Fruit fly (Drosophila melanogaster) whole organism, embryonic: ENCODE measurements around the gene Or74a.

Experiments used
- Aef1 ChIP-seq: fragments of 200-800 bp; sonication (Bioruptor generic); IDR thresholded peaks from 3 replicates; pipeline ENCODE4 v1.3.6; 2022; ENCODE audit warnings: missing biosample characterization, missing genetic modification characterization
- Blimp-1 ChIP-seq: fragments of 200-800 bp; sonication (Bioruptor generic); optimal IDR thresholded peaks from 3 replicates; lab custom pipeline; 2018; ENCODE audit warnings: missing biosample characterization, missing genetic modification characterization, mild to moderate bottlenecking, moderate library complexity, missing genetic modification reagents
- CG10147 ChIP-seq: fragments of 200-800 bp; sonication (Bioruptor generic); optimal IDR thresholded peaks from 2 replicates; lab custom pipeline; 2019; ENCODE audit warnings: missing biosample characterization, mild to moderate bottlenecking, missing genetic modification characterization, moderate library complexity
- CG10654 ChIP-seq: fragments of 200-800 bp; sonication (Bioruptor generic); optimal IDR thresholded peaks from 2 replicates; lab custom pipeline; 2016; ENCODE audit warnings: missing biosample characterization, missing genetic modification characterization
- CG12299 ChIP-seq: fragments of 200-800 bp; sonication (Bioruptor generic); optimal IDR thresholded peaks from 2 replicates; lab custom pipeline; 2018; ENCODE audit warnings: missing biosample characterization, mild to moderate bottlenecking, missing genetic modification characterization
- CG13894 ChIP-seq: fragments of 200-800 bp; sonication (Bioruptor generic); optimal IDR thresholded peaks from 3 replicates; lab custom pipeline; 2018; ENCODE audit warnings: missing biosample characterization, mild to moderate bottlenecking, missing genetic modification characterization, moderate library complexity
- CG15269 ChIP-seq: fragments of 200-800 bp; sonication (Bioruptor generic); optimal IDR thresholded peaks from 2 replicates; lab custom pipeline; 2018; ENCODE audit warnings: missing biosample characterization, mild to moderate bottlenecking, missing genetic modification characterization, moderate library complexity
- CG15479 ChIP-seq: fragments of 200-800 bp; sonication (Bioruptor generic); optimal IDR thresholded peaks from 3 replicates; lab custom pipeline; 2019; ENCODE audit warnings: missing biosample characterization, mild to moderate bottlenecking, missing genetic modification characterization, moderate library complexity
- CG1647 ChIP-seq: fragments of 200-800 bp; sonication (Bioruptor generic); optimal IDR thresholded peaks from 3 replicates; lab custom pipeline; 2016; ENCODE audit warnings: missing biosample characterization, missing genetic modification characterization
- CG17186 ChIP-seq: fragments of 200-800 bp; sonication (Bioruptor generic); optimal IDR thresholded peaks from 3 replicates; lab custom pipeline; 2017; ENCODE audit warnings: missing biosample characterization, missing genetic modification reagents, missing genetic modification characterization
- CG17829 ChIP-seq: fragments of 200-800 bp; optimal IDR thresholded peaks from 2 replicates; lab custom pipeline; 2019; ENCODE audit warnings: missing biosample characterization, mild to moderate bottlenecking, missing genetic modification characterization, moderate library complexity
- CG2712 ChIP-seq: fragments of 200-800 bp; optimal IDR thresholded peaks from 3 replicates; lab custom pipeline; 2019; ENCODE audit warnings: missing biosample characterization, mild to moderate bottlenecking, missing genetic modification characterization, moderate library complexity
- CG32767 ChIP-seq: fragments of 200-800 bp; sonication (Bioruptor generic); IDR thresholded peaks from 2 replicates; pipeline ENCODE4 v1.3.6; 2022; ENCODE audit warnings: missing biosample characterization, missing genetic modification characterization
- CG32772 ChIP-seq: fragments of 200-800 bp; sonication (Bioruptor generic); IDR thresholded peaks from 2 replicates; pipeline ENCODE4 v1.3.6; 2022; ENCODE audit warnings: missing biosample characterization, missing genetic modification characterization
- CG3726 ChIP-seq: fragments of 200-800 bp; sonication (Bioruptor generic); IDR thresholded peaks from 3 replicates; pipeline ENCODE4, ENCODE4 v1.3.6; 2022; ENCODE audit warnings: missing biosample characterization, missing genetic modification characterization
- CG42726 ChIP-seq: fragments of 200-800 bp; sonication (Bioruptor generic); IDR thresholded peaks from 2 replicates; pipeline ENCODE4 v1.3.6; 2022; ENCODE audit warnings: missing biosample characterization, missing genetic modification characterization; ENCODE audit not compliant: partially characterized antibody
- CG7745 ChIP-seq: fragments of 200-800 bp; sonication (Bioruptor generic); optimal IDR thresholded peaks from 2 replicates; lab custom pipeline; 2018; ENCODE audit warnings: missing biosample characterization, mild to moderate bottlenecking, missing genetic modification characterization, moderate library complexity
- CG8388 ChIP-seq: fragments of 200-800 bp; sonication (Bioruptor generic); optimal IDR thresholded peaks from 2 replicates; lab custom pipeline; 2019; ENCODE audit warnings: missing biosample characterization, mild to moderate bottlenecking, missing genetic modification characterization, moderate library complexity
- CG9797 ChIP-seq: fragments of 200-800 bp; sonication (Bioruptor generic); optimal IDR thresholded peaks from 3 replicates; lab custom pipeline; 2018; ENCODE audit warnings: missing biosample characterization, mild to moderate bottlenecking, missing genetic modification characterization
- Doc2 ChIP-seq: fragments of 200-800 bp; sonication (Bioruptor generic); IDR thresholded peaks from 2 replicates; pipeline ENCODE4 v1.3.6; 2022; ENCODE audit warnings: missing biosample characterization, missing genetic modification characterization
- HLH54F ChIP-seq: fragments of 200-800 bp; sonication (Bioruptor generic); optimal IDR thresholded peaks from 3 replicates; lab custom pipeline; 2016; ENCODE audit warnings: missing biosample characterization, missing genetic modification characterization
- Hey ChIP-seq: fragments of 200-800 bp; sonication (Bioruptor generic); optimal IDR thresholded peaks from 3 replicates; lab custom pipeline; 2018; ENCODE audit warnings: missing biosample characterization, mild to moderate bottlenecking, missing genetic modification characterization
- Hr39 ChIP-seq: fragments of >200 bp; optimal IDR thresholded peaks from 2 replicates; lab custom pipeline; 2017
- Hr78 ChIP-seq, 2 experiments: fragments of 200-800 bp in 1 of 2; fragments of >200 bp in 1 of 2; sonication (Bioruptor generic) in 1 of 2; optimal IDR thresholded peaks; 2 replicates each; lab custom pipeline; 2017 to 2019; ENCODE audit warnings: missing biosample characterization in 2 of 2, missing genetic modification characterization in 2 of 2, mild to moderate bottlenecking in 1 of 2, moderate library complexity in 1 of 2
- Jarid2 ChIP-seq: fragments of 200-800 bp; sonication (Bioruptor generic); optimal IDR thresholded peaks from 3 replicates; lab custom pipeline; 2017; ENCODE audit warnings: mild to moderate bottlenecking, missing biosample characterization, missing genetic modification reagents, missing genetic modification characterization
- Lim3 ChIP-seq: fragments of 200-800 bp; sonication (Bioruptor generic); IDR thresholded peaks from 2 replicates; pipeline ENCODE4 v1.3.6; 2022; ENCODE audit warnings: missing biosample characterization, missing genetic modification characterization
- MBD-R2 ChIP-seq: fragments of 200-800 bp; sonication (Bioruptor generic); IDR thresholded peaks from 2 replicates; pipeline ENCODE4 v1.3.6; 2022; ENCODE audit warnings: missing biosample characterization, missing genetic modification characterization
- NC2β ChIP-seq: fragments of 200-800 bp; sonication (Bioruptor generic); optimal IDR thresholded peaks from 2 replicates; lab custom pipeline; 2016; ENCODE audit warnings: missing biosample characterization, missing genetic modification characterization
- Pdp1 ChIP-seq, 2 experiments: fragments of 200-800 bp; sonication (Bioruptor generic); optimal IDR thresholded peaks; 3 replicates each; lab custom pipeline; 2016; ENCODE audit warnings: missing biosample characterization in 2 of 2, missing genetic modification characterization in 2 of 2, mild to moderate bottlenecking in 1 of 2, moderate library complexity in 1 of 2
- Sox100B ChIP-seq: fragments of 200-800 bp; sonication (Bioruptor generic); optimal IDR thresholded peaks from 3 replicates; lab custom pipeline; 2018; ENCODE audit warnings: missing biosample characterization, mild to moderate bottlenecking, missing genetic modification characterization
- al ChIP-seq: fragments of 200-800 bp; sonication (Bioruptor generic); IDR thresholded peaks from 2 replicates; pipeline ENCODE4 v1.3.6; 2022; ENCODE audit warnings: missing biosample characterization, missing genetic modification characterization
- ase ChIP-seq: fragments of 200-800 bp; sonication (Bioruptor generic); IDR thresholded peaks from 3 replicates; pipeline ENCODE4 v1.3.6; 2022; ENCODE audit warnings: missing biosample characterization, missing genetic modification characterization
- btn ChIP-seq: fragments of 200-800 bp; sonication (Bioruptor generic); optimal IDR thresholded peaks from 2 replicates; lab custom pipeline; 2016; ENCODE audit warnings: missing biosample characterization, missing genetic modification characterization
- chinmo ChIP-seq: fragments of 200-800 bp; sonication (Bioruptor generic); IDR thresholded peaks from 4 replicates; pipeline ENCODE4 v1.3.6; 2022; ENCODE audit warnings: missing biosample characterization, missing genetic modification characterization; ENCODE audit not compliant: partially characterized antibody
- crc ChIP-seq: fragments of 200-800 bp; sonication (Bioruptor generic); optimal IDR thresholded peaks from 2 replicates; lab custom pipeline; 2016; ENCODE audit warnings: missing biosample characterization, missing genetic modification characterization
- ewg ChIP-seq: fragments of 200-800 bp; sonication (Bioruptor generic); optimal IDR thresholded peaks from 3 replicates; lab custom pipeline; 2017; ENCODE audit warnings: mild to moderate bottlenecking, missing biosample characterization, missing genetic modification reagents, missing genetic modification characterization
- fd102C ChIP-seq: fragments of 200-800 bp; sonication (Bioruptor generic); optimal IDR thresholded peaks from 2 replicates; lab custom pipeline; 2018; ENCODE audit warnings: missing biosample characterization, mild to moderate bottlenecking, missing genetic modification characterization, moderate library complexity
- ftz-f1 ChIP-seq: fragments of 200-800 bp; sonication (Bioruptor generic); optimal IDR thresholded peaks from 2 replicates; lab custom pipeline; 2016; ENCODE audit warnings: missing biosample characterization, missing genetic modification characterization
- hkb ChIP-seq, 2 experiments: fragments of 200-800 bp in 1 of 2; fragments of >200 bp in 1 of 2; sonication (Bioruptor generic) in 1 of 2; IDR thresholded peaks in 1 of 2; optimal IDR thresholded peaks in 1 of 2; 2 replicates each; pipeline versions ENCODE4 v1.3.6 to Lab custom; 2017 to 2022; ENCODE audit warnings: missing biosample characterization in 1 of 2, missing genetic modification characterization in 1 of 2
- jumu ChIP-seq: fragments of 200-800 bp; sonication (Bioruptor generic); optimal IDR thresholded peaks from 3 replicates; lab custom pipeline; 2016; ENCODE audit warnings: missing biosample characterization, missing genetic modification characterization
- lab ChIP-seq: fragments of 200-800 bp; sonication (Bioruptor generic); optimal IDR thresholded peaks from 3 replicates; lab custom pipeline; 2017; ENCODE audit warnings: missing biosample characterization, missing genetic modification characterization, mild to moderate bottlenecking, moderate library complexity, missing genetic modification reagents
- maf-S ChIP-seq: fragments of 200-800 bp; sonication (Bioruptor generic); optimal IDR thresholded peaks from 2 replicates; lab custom pipeline; 2016; ENCODE audit warnings: missing biosample characterization, missing genetic modification characterization
- mam ChIP-seq: fragments of 200-800 bp; sonication (Bioruptor generic); optimal IDR thresholded peaks from 3 replicates; lab custom pipeline; 2016; ENCODE audit warnings: missing biosample characterization, missing genetic modification characterization
- oc ChIP-seq: fragments of 200-800 bp; sonication (Bioruptor generic); optimal IDR thresholded peaks from 2 replicates; lab custom pipeline; 2018; ENCODE audit warnings: missing biosample characterization, mild to moderate bottlenecking, missing genetic modification characterization, moderate library complexity
- pho ChIP-seq: fragments of 200-800 bp; sonication (Bioruptor generic); optimal IDR thresholded peaks from 2 replicates; lab custom pipeline; 2016; ENCODE audit warnings: missing biosample characterization, missing genetic modification characterization
- so ChIP-seq: fragments of 200-800 bp; sonication (Bioruptor generic); IDR thresholded peaks from 3 replicates; pipeline ENCODE4 v1.3.6; 2022; ENCODE audit warnings: missing biosample characterization, missing genetic modification characterization
- stc ChIP-seq: fragments of 200-800 bp; sonication (Bioruptor generic); IDR thresholded peaks from 2 replicates; pipeline ENCODE4 v1.3.6; 2022; ENCODE audit warnings: missing biosample characterization, missing genetic modification characterization
- toy ChIP-seq: fragments of 200-800 bp; sonication (Bioruptor generic); IDR thresholded peaks from 2 replicates; pipeline ENCODE4 v1.3.6; 2022; ENCODE audit warnings: missing biosample characterization, missing genetic modification characterization
- ttk ChIP-seq: fragments of 200-800 bp; sonication (Bioruptor generic); IDR thresholded peaks from 2 replicates; pipeline ENCODE4 v2.1.2; 2022; ENCODE audit warnings: missing biosample characterization, missing genetic modification characterization
- tx ChIP-seq: fragments of 200-800 bp; sonication (Bioruptor generic); optimal IDR thresholded peaks from 2 replicates; lab custom pipeline; 2016; ENCODE audit warnings: missing biosample characterization, missing genetic modification characterization
- unpg ChIP-seq: fragments of 200-800 bp; sonication (Bioruptor generic); optimal IDR thresholded peaks from 3 replicates; lab custom pipeline; 2018; ENCODE audit warnings: missing biosample characterization, mild to moderate bottlenecking, missing genetic modification characterization, moderate library complexity

Gene Or74a

DNA sequence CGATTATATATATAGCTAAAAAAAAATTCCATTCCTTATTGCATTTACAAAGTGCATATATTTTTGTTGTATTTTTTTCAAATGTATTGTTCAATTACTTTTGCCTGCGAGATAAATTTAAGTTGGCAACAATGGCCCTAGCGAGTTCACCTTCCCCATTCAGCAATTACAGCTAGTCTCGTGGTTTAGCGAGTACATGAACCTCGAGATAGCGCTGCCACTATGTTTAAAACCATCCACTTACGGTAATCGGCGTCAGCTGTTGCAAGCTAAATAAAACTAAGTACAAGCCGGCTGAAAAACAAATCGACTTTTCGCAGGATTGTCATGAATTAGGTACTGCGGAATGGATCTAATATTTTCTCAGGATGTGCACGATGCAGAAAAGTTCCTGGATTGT, 23.8 kb upstream of the Or74a start (continued):
- TF ChIP-seq unpg (GFP tag; lab: Kevin White, UChicago) (no peak), so (GFP tag; lab: Robert Waterston, UW) (no peak), CG15269 (no peak), CG42726 (GFP tag; lab: Robert Waterston, UW) (no peak), fd102C (GFP tag; lab: Kevin White, UChicago) (no peak), MBD-R2 (GFP tag; lab: Robert Waterston, UW) (peak; percentile 95), Blimp-1 (GFP tag; lab: Kevin White, UChicago) (no peak), stc (no peak), ewg (GFP tag; lab: Kevin White, UChicago) (no peak), ase (GFP tag; lab: Robert Waterston, UW) (no peak), CG10147 (GFP tag; lab: Kevin White, UChicago) (no peak), CG1647 (GFP tag; lab: Kevin White, UChicago) (no peak), Hey (tag; lab: Kevin White, UChicago) (no peak), CG9797 (peak; percentile 42), Hr39 (lab: Kevin White, UChicago) (no peak), tx (GFP tag; lab: Kevin White, UChicago) (no peak), CG13894 (no peak), Sox100B (GFP tag; lab: Kevin White, UChicago) (no peak), CG17186 (GFP tag; lab: Kevin White, UChicago) (no peak), CG12299 (tag; lab: Kevin White, UChicago) (no peak), oc (tag; lab: Kevin White, UChicago) (no peak), lab (GFP tag; lab: Kevin White, UChicago) (no peak), ttk (no peak), ftz-f1 (GFP tag; lab: Kevin White, UChicago) (no peak), CG7745 (tag; lab: Kevin White, UChicago) (no peak), CG10654 (GFP tag; lab: Kevin White, UChicago) (no peak), CG32767 (GFP tag; lab: Robert Waterston, UW) (no peak), Pdp1 (GFP tag; optimal IDR thresholded peaks at IDR 0.05; lab: Kevin White, UChicago) (no peak), NC2β (no peak), crc (GFP tag; lab: Kevin White, UChicago) (no peak), CG17829 (tag; lab: Kevin White, UChicago) (peak; percentile 46), Lim3 (GFP tag; lab: Robert Waterston, UW) (no peak), toy (GFP tag; lab: Robert Waterston, UW) (peak; percentile 82), maf-S (GFP tag; lab: Kevin White, UChicago) (no peak), Hr78 (GFP tag; optimal IDR thresholded peaks at IDR 0.05; lab: Kevin White, UChicago) (no peak), CG15479 (GFP tag; lab: Kevin White, UChicago) (no peak), mam (GFP tag; lab: Kevin White, UChicago) (peak; percentile 11), btn (GFP tag; lab: Kevin White, UChicago) (no peak), Doc2 (GFP tag; lab: Robert Waterston, UW) (no peak), CG2712 (tag; lab: Kevin White, UChicago) (peak; percentile 38), HLH54F (no peak), CG3726 (no peak), Aef1 (GFP tag; lab: Robert Waterston, UW) (no peak), pho (GFP tag; lab: Kevin White, UChicago) (no peak), Jarid2 (GFP tag; lab: Kevin White, UChicago) (no peak), CG32772 (no peak), jumu (GFP tag; lab: Kevin White, UChicago) (no peak), al (no peak), CG8388 (GFP tag; lab: Kevin White, UChicago) (peak; percentile 8), chinmo (GFP tag; lab: Robert Waterston, UW) (0 out of 4 replicates have a peak, but pooled peaks have one; percentile 28), hkb (optimal IDR thresholded peaks at IDR 0.05; lab: Kevin White, UChicago) (no peak), hkb (GFP tag; IDR thresholded peaks at IDR 0.05; lab: Robert Waterston, UW) (no peak)
